Worm (Caenorhabditis elegans) whole organism, midembryonic: ENCODE measurements around the gene nhr-108.

Experiments
- T22C8.4 ChIP-seq: fragments of 200-800 bp; sonication (Bioruptor generic); IDR thresholded peaks from 2 replicates; pipeline ENCODE4 v1.3.6; 2022; ENCODE audit warnings: missing genetic modification characterization, missing compliant biosample characterization
- cog-1 ChIP-seq: sonication (generic microtip); optimal IDR thresholded peaks from 2 replicates; lab custom pipeline; 2016; ENCODE audit warnings: missing genetic modification characterization, missing compliant biosample characterization
- flt-1 ChIP-seq: fragments of 200-800 bp; sonication (Bioruptor generic); IDR thresholded peaks from 2 replicates; pipeline ENCODE4 v1.3.6; 2022; ENCODE audit warnings: missing genetic modification characterization, missing compliant biosample characterization
- klf-2 ChIP-seq: fragments of 200-800 bp; sonication (Bioruptor generic); conservative IDR thresholded peaks from 2 replicates; pipeline ENCODE4 v1.3.6; 2022; ENCODE audit warnings: missing genetic modification reagents, missing genetic modification characterization, missing compliant biosample characterization
- med-1 ChIP-seq: sonication (generic microtip); optimal IDR thresholded peaks from 2 replicates; lab custom pipeline; 2017; ENCODE audit warnings: missing genetic modification characterization, mild to moderate bottlenecking, missing compliant biosample characterization, antibody characterized with exemption, missing genetic modification reagents; ENCODE audit not compliant: insufficient read depth
- ref-1 ChIP-seq: fragments of 200-800 bp; sonication (Bioruptor generic); conservative IDR thresholded peaks from 2 replicates; pipeline ENCODE4 v1.3.6; 2022; ENCODE audit warnings: missing genetic modification reagents, missing genetic modification characterization, missing compliant biosample characterization
- tab-1 ChIP-seq: fragments of 200-800 bp; sonication (Bioruptor generic); IDR thresholded peaks from 2 replicates; pipeline ENCODE4 v1.3.6; 2022; ENCODE audit warnings: missing genetic modification characterization, missing compliant biosample characterization
- ztf-23 ChIP-seq: fragments of 200-800 bp; sonication (Bioruptor generic); IDR thresholded peaks from 2 replicates; pipeline ENCODE4 v1.3.6; 2022; ENCODE audit warnings: missing genetic modification reagents, missing genetic modification characterization, missing compliant biosample characterization
- ztf-29 ChIP-seq: fragments of 200-800 bp; sonication (Bioruptor generic); IDR thresholded peaks from 2 replicates; pipeline ENCODE4 v1.3.6; 2022; ENCODE audit warnings: missing genetic modification reagents, missing genetic modification characterization, missing compliant biosample characterization

nhr-108 gene

DNA sequence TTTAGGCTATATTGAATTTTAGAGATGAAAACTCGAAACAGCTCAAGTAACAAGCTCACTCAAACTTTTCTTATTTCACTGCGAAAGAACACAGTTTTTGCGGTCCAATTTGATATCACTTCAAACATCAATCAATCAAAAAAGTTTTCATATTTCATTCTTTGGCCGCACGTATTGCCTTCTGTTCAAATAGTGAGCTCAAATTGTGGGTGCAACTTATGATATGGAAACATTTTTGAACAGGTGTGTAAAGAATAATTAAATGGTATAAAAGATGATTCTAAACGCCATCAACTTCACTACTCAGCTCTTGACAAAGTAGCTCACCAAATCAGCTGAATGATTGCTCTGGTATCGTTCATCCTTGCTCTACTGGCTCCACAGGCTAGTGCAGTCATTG, 24.6 kb downstream of the nhr-108 start, which contains the start of gene T06C12.14:
Gene T06C12.14, plus strand, starts transcription at position 301 of the 400 bp plus-strand sequence.
- TF ChIP-seq tab-1 (GFP tag; lab: Robert Waterston, UW), result no peak
- TF ChIP-seq flt-1 (GFP tag; lab: Robert Waterston, UW), result no peak
- no peak for TF ChIP-seq cog-1
- no peak for TF ChIP-seq klf-2 (GFP tag; lab: Robert Waterston, UW)
- TF ChIP-seq T22C8.4 (GFP tag; lab: Robert Waterston, UW), result no peak
- no peak for TF ChIP-seq ref-1
- TF ChIP-seq ztf-29 (GFP tag; lab: Robert Waterston, UW), result no peak
- TF ChIP-seq ztf-23 (GFP tag; lab: Robert Waterston, UW), result no peak
- no peak for TF ChIP-seq med-1

DNA sequence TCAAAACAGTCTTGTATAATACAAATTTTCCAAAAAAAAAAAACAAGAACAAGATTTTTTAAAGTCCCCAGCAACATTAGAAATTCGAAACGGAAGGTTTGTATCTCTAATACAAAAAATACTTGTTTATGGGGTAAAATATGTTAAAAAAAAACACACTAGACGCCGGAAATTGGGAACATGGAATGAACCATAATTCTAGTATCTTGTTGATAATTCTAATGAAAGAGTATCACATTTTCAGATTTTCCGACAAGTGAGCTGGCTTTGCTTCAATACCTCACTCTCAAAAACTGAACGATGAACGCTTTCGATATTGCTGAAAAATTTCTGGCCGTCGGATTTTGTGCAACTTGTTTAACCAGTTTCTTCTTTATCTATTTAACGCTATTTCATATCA, 26.6 kb downstream of the nhr-108 start, which contains the start of gene str-60:
Gene str-60, plus strand, starts transcription at position 301 of the 400 bp plus-strand sequence.
- no peak for TF ChIP-seq ztf-23 (GFP tag; lab: Robert Waterston, UW)
- TF ChIP-seq ztf-29 (GFP tag; lab: Robert Waterston, UW), result no peak
- TF ChIP-seq T22C8.4 (GFP tag; lab: Robert Waterston, UW), result no peak
- no peak for TF ChIP-seq ref-1
- no peak for TF ChIP-seq flt-1 (GFP tag; lab: Robert Waterston, UW)
- no peak for TF ChIP-seq med-1
- no peak for TF ChIP-seq cog-1
- TF ChIP-seq klf-2 (GFP tag; lab: Robert Waterston, UW), result no peak
- TF ChIP-seq tab-1 (GFP tag; lab: Robert Waterston, UW), result no peak

DNA sequence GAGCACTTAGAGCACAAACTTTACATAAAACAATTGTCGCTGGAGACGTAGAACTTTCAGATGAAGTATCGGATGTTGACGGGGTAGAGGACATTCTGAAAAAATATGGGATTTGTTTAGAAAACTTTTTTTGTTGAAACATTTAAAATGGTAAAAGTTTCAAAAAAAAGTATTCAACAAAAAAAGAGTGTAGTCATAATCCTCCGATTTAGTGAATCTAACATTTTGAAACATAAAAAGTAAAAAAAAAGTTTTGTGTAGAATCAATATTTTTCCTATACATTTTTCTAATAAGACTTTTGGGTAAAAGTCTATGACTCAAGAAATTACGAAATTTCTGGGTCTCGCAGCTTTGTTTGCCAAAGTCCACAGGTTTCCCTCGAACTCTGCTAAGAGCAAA, 27.6 kb downstream of the nhr-108 start, which contains the start of gene nhr-213:
Gene nhr-213, minus strand, starts transcription at position 101 of the 400 bp plus-strand sequence.
- TF ChIP-seq cog-1, result no peak
- no peak for TF ChIP-seq med-1
- TF ChIP-seq ref-1, result no peak
- TF ChIP-seq klf-2 (GFP tag; lab: Robert Waterston, UW), result no peak
- no peak for TF ChIP-seq ztf-23 (GFP tag; lab: Robert Waterston, UW)
- no peak for TF ChIP-seq tab-1 (GFP tag; lab: Robert Waterston, UW)
- no peak for TF ChIP-seq flt-1 (GFP tag; lab: Robert Waterston, UW)
- no peak for TF ChIP-seq T22C8.4 (GFP tag; lab: Robert Waterston, UW)
- TF ChIP-seq ztf-29 (GFP tag; lab: Robert Waterston, UW), result no peak

DNA sequence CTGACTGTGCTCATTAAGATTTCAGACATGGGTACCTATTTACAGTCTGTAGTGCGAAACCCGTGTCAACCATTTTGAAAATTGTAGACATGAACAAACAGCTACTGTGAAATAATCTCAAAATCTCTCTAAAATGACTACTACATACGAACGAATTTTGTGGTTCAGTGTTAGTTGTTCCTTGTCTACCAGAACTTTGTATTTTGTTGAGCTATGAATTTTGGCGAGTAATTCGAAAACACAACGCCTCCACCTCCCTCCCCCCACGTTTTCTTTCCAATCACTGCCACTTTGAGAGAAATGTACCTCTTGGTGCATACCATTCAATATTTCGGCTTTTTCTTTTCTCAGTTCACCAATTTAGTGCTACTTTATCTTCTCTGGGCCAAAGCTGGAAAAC, 31.6 kb downstream of the nhr-108 start, which contains the start of gene T06C12.11:
Gene T06C12.11, plus strand, starts transcription at position 301 of the 400 bp plus-strand sequence.
- TF ChIP-seq tab-1 (GFP tag; lab: Robert Waterston, UW), result no peak
- no peak for TF ChIP-seq med-1

DNA sequence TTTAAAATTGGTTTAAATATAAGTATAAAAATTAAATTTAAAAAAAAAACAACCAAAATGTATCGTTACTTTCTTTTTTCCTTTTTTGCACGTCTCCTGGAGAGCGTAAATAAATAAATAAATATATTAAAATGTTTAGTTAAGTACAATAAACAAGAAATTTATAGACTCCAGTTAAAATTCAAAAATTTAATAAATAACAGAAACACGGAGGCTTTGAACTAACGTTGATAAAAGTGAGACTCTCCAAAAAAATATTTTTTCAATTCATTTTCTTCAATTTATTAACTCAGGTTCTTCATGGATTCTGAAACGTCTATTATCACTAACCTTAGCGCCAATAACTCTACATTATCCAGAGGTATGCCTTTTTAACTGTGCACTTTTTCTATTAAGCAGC, 32.5 kb downstream of the nhr-108 start, which contains the start of gene T06C12.12:
Gene T06C12.12, plus strand, starts transcription at position 301 of the 400 bp plus-strand sequence.
- TF ChIP-seq ref-1 (no peak), klf-2 (GFP tag; lab: Robert Waterston, UW) (no peak), cog-1 (no peak), ztf-23 (GFP tag; lab: Robert Waterston, UW) (no peak), med-1 (no peak), tab-1 (GFP tag; lab: Robert Waterston, UW) (no peak), flt-1 (GFP tag; lab: Robert Waterston, UW) (no peak), T22C8.4 (GFP tag; lab: Robert Waterston, UW) (no peak), ztf-29 (GFP tag; lab: Robert Waterston, UW) (no peak)

DNA sequence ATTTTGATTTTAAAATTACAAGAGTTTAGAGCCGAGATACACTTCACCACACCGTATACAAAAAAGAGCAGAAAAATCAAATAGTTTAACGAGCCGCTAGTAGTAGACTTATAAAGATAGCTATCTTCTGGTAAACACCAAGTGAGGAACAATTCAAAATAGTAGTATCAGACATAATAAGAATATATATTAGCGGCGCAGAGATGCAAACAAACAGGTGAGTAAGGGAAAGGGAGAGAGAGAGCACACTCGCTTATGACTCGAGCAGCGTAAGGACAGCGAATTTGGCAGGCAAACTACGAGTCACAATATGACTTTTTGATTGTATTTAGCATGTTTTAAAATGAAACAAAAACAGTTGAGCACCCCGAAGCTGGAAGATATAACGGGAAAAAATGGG, 33.0 kb downstream of the nhr-108 start:
- no peak for TF ChIP-seq flt-1 (GFP tag; lab: Robert Waterston, UW)
- no peak for TF ChIP-seq klf-2 (GFP tag; lab: Robert Waterston, UW)
- no peak for TF ChIP-seq ztf-29 (GFP tag; lab: Robert Waterston, UW)
- no peak for TF ChIP-seq ztf-23 (GFP tag; lab: Robert Waterston, UW)

DNA sequence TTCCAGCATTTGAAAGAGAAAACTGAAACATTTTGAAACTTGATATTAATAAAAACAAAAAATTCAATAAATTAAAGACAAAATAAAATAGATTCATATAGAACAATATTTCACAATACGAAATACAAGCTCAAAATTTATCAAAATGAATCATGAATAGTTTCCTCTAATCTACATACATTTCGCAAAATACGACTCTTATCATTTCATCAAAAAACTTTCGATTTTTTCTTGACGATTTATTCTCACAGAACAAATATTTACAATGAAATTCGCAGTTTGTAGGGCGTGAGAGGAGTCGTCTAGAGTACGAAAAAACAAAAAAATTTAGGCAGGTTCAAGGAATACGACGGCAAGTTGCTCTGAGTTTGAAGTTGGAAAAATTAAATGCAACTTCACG, 34.2 kb downstream of the nhr-108 start:
- TF ChIP-seq flt-1 (GFP tag; lab: Robert Waterston, UW), result no peak
- no peak for TF ChIP-seq ref-1
- no peak for TF ChIP-seq ztf-29 (GFP tag; lab: Robert Waterston, UW)
- no peak for TF ChIP-seq T22C8.4 (GFP tag; lab: Robert Waterston, UW)
- no peak for TF ChIP-seq klf-2 (GFP tag; lab: Robert Waterston, UW)
- TF ChIP-seq tab-1 (GFP tag; lab: Robert Waterston, UW), result no peak
- no peak for TF ChIP-seq med-1
- no peak for TF ChIP-seq ztf-23 (GFP tag; lab: Robert Waterston, UW)
- no peak for TF ChIP-seq cog-1

DNA sequence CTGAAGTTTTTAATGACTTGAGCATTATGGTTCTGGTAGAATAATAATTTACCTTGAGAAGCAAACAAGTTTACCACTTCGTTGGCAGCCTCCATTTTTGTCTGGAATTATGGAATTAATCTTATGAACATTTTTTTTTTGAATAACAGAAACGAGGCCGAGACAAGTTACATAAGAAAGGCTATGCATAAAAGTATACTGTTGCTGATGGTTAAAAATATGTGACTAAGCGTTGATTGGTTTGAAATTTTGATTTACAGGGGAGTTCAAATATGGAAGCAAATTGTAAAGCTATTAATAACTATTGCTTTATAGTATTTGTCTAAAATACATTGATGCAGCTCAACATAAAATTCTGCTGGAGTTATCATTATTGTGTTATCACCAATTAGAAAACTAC, 35.5 kb downstream of the nhr-108 start, which contains the start of gene cgt-1:
Gene cgt-1, minus strand, starts transcription at position 101 of the 400 bp plus-strand sequence.
- TF ChIP-seq ztf-23 (GFP tag; lab: Robert Waterston, UW) (no peak), cog-1 (no peak), flt-1 (GFP tag; lab: Robert Waterston, UW) (no peak), klf-2 (GFP tag; lab: Robert Waterston, UW) (no peak), ztf-29 (GFP tag; lab: Robert Waterston, UW) (no peak), tab-1 (GFP tag; lab: Robert Waterston, UW) (no peak), med-1 (no peak), ref-1 (no peak), T22C8.4 (GFP tag; lab: Robert Waterston, UW) (no peak)

DNA sequence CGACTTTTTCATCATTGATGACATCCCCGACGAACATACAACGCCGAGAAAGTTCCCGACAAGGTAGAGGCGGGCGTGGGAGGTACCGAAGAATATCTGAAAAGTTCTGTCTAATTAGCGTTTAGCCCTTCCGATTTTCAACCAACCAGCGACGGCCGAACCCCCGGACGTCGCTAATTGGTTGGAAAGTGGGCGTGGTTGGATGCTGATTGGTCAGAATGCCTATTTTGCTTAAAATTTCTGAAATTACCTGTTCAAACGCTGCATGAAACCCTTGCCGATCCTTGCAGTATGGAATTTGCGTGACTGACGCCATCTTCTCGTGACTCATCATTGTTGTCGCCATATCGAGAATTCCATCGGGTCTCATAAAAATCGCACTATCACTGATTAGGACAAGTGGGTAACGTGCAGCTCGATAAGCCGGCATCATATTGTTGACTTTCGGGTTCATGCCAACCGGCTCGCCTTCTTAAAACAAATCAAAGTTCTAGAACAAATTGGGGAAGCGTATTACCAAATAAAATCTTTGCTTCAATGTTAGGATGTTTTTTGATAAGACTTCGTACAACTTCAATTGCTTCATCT, 36.5 kb downstream of the nhr-108 start:
- TF ChIP-seq ref-1, result no peak
- TF ChIP-seq ztf-23 (GFP tag; lab: Robert Waterston, UW), result no peak
- TF ChIP-seq flt-1 (GFP tag; lab: Robert Waterston, UW), result no peak
- TF ChIP-seq tab-1 (GFP tag; lab: Robert Waterston, UW), result no peak
- TF ChIP-seq cog-1, result no peak
- no peak for TF ChIP-seq T22C8.4 (GFP tag; lab: Robert Waterston, UW)

DNA sequence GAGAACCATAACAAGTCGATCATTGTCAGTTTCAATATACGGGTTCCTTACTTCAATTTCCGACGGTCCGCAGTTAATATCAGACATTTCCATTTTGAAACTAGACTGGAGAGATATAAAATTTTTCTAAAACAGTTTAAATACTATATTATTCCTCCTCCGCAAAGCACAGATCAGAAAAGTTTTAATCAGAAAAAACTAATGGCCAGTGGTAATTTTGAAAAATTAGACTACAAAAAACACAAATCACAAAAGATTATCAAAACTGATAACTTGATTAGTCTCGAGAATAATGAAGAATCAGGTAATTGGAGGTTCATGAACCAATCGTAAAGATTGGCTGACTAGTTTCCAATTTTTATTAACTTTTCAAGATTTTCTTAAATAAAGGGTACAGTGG, 38.3 kb downstream of the nhr-108 start, which contains the start of gene T06C12.9:
Gene T06C12.9, minus strand, starts transcription at position 101 of the 400 bp plus-strand sequence.
- TF ChIP-seq ztf-29 (GFP tag; lab: Robert Waterston, UW), result no peak
- no peak for TF ChIP-seq med-1
- no peak for TF ChIP-seq ztf-23 (GFP tag; lab: Robert Waterston, UW)
- TF ChIP-seq ref-1, result no peak
- no peak for TF ChIP-seq klf-2 (GFP tag; lab: Robert Waterston, UW)
- TF ChIP-seq tab-1 (GFP tag; lab: Robert Waterston, UW), result no peak
- TF ChIP-seq flt-1 (GFP tag; lab: Robert Waterston, UW), result no peak
- TF ChIP-seq T22C8.4 (GFP tag; lab: Robert Waterston, UW), result no peak
- no peak for TF ChIP-seq cog-1
